Worm (Caenorhabditis elegans) whole organism, L4 larva: ENCODE data around the gene ltah-1.2.

Experiments
- Y48G9A.11 ChIP-seq: fragments of 200-800 bp; sonication (Bioruptor generic); IDR thresholded peaks from 2 replicates; pipeline ENCODE4 v1.3.6; 2022; ENCODE audit warnings: missing genetic modification reagents, missing genetic modification characterization, missing compliant biosample characterization
- daf-12 ChIP-seq: fragments of 150-350 bp; optimal IDR thresholded peaks from 2 replicates; lab custom pipeline; 2014; ENCODE audit warnings: missing biosample characterization, missing genetic modification reagents, missing genetic modification characterization
- egl-27 ChIP-seq: sonication (generic microtip); optimal IDR thresholded peaks from 3 replicates; lab custom pipeline; 2017; ENCODE audit warnings: missing biosample characterization, missing genetic modification reagents, missing genetic modification characterization
- lin-38 ChIP-seq: fragments of 200-800 bp; sonication (Bioruptor generic); IDR thresholded peaks from 2 replicates; pipeline ENCODE4 v1.3.6; 2022; ENCODE audit warnings: missing genetic modification reagents, missing genetic modification characterization, missing compliant biosample characterization
- lir-3 ChIP-seq: sonication (generic microtip); optimal IDR thresholded peaks from 2 replicates; lab custom pipeline; 2016; ENCODE audit warnings: mild to moderate bottlenecking, missing genetic modification characterization, missing compliant biosample characterization
- snpc-4 ChIP-seq: fragments of 150-350 bp; optimal IDR thresholded peaks from 2 replicates; lab custom pipeline; 2014; ENCODE audit warnings: missing biosample characterization, missing genetic modification characterization

- TF ChIP-seq snpc-4 (tag; lab: Kevin White, UChicago): no peak
- no peak for TF ChIP-seq lir-3 (tag; lab: Kevin White, UChicago)
- no peak for TF ChIP-seq egl-27 (tag; lab: Kevin White, UChicago)
- TF ChIP-seq lin-38: peak; percentile 47
- no peak for TF ChIP-seq Y48G9A.11 (GFP tag; lab: Robert Waterston, UW)
- TF ChIP-seq daf-12 (tag; lab: Kevin White, UChicago): no peak
Observed at ce11 chrIV:3611845-3612244, 1.0 kb downstream of the ltah-1.2 start.
